Worm (Caenorhabditis elegans) whole organism, mixed stage, embryonic: ENCODE results near the gene Y41C4A.8.

Experiments
- nhr-76 ChIP-seq: sonication (generic microtip); optimal IDR thresholded peaks from 2 replicates; lab custom pipeline; 2017; ENCODE audit warnings: missing biosample characterization, missing genetic modification characterization
- ztf-11 ChIP-seq: fragments of 150-350 bp; optimal IDR thresholded peaks from 2 replicates; lab custom pipeline; 2014; ENCODE audit warnings: missing biosample characterization, missing genetic modification characterization

DNA sequence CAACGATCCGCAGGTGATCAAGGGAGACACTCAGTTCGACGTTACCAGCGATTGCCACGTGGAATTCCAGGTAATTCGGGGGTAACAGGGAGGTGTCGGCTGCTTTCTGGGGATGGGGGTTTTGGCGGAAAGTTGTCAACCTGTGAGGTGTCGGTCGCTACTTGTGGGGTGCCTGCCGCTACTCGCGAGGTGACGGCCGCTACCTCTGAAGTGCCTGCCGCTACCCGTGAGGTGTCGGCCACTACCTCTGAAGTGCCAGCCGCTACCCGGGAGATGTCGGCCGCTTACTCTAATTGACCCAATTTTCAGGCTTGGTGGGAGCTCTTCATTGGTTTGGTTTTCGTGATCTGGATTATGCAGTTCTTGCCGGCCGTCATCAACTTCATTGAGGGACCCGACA is 22.2 kb upstream of the Y41C4A.8 start:
- TF ChIP-seq nhr-76 (tag; lab: Kevin White, UChicago) (no peak), ztf-11 (tag; lab: Kevin White, UChicago) (no peak)
